Worm (Caenorhabditis elegans) whole organism, late embryonic: ENCODE measurements around the gene srbc-23.

Experiments
- F13H6.1 ChIP-seq: sonication (generic microtip); optimal IDR thresholded peaks from 2 replicates; lab custom pipeline; 2016; ENCODE audit warnings: missing genetic modification characterization, missing compliant biosample characterization
- K02D7.2 ChIP-seq: sonication (generic microtip); optimal IDR thresholded peaks from 2 replicates; lab custom pipeline; 2017; ENCODE audit warnings: mild to moderate bottlenecking, missing genetic modification characterization, missing compliant biosample characterization
- ahr-1 ChIP-seq: sonication (generic microtip); optimal IDR thresholded peaks from 2 replicates; lab custom pipeline; 2016; ENCODE audit warnings: missing genetic modification characterization, missing compliant biosample characterization
- ama-1 ChIP-seq: fragments of 150-350 bp; optimal IDR thresholded peaks from 2 replicates; lab custom pipeline; 2014
- ceh-24 ChIP-seq: sonication (generic microtip); optimal IDR thresholded peaks from 2 replicates; lab custom pipeline; 2016; ENCODE audit warnings: mild to moderate bottlenecking, missing genetic modification characterization, missing compliant biosample characterization
- ceh-9 ChIP-seq: sonication (generic microtip); optimal IDR thresholded peaks from 2 replicates; lab custom pipeline; 2016; ENCODE audit warnings: mild to moderate bottlenecking, missing genetic modification characterization, inconsistent platforms, missing compliant biosample characterization
- dmd-4 ChIP-seq: sonication (generic microtip); optimal IDR thresholded peaks from 2 replicates; lab custom pipeline; 2016; ENCODE audit warnings: borderline replicate concordance, missing genetic modification characterization, missing compliant biosample characterization
- fkh-10 ChIP-seq: fragments of 150-350 bp; optimal IDR thresholded peaks from 2 replicates; lab custom pipeline; 2014; ENCODE audit warnings: missing biosample characterization, missing genetic modification reagents, missing genetic modification characterization
- lim-6 ChIP-seq: sonication (generic microtip); optimal IDR thresholded peaks from 2 replicates; lab custom pipeline; 2016; ENCODE audit warnings: missing genetic modification characterization, missing compliant biosample characterization
- tbx-2 ChIP-seq: sonication (generic microtip); optimal IDR thresholded peaks from 2 replicates; lab custom pipeline; 2016; ENCODE audit warnings: missing genetic modification characterization, missing compliant biosample characterization
- ztf-16 ChIP-seq: sonication (generic microtip); optimal IDR thresholded peaks from 2 replicates; lab custom pipeline; 2017; ENCODE audit warnings: missing genetic modification characterization, missing compliant biosample characterization

DNA sequence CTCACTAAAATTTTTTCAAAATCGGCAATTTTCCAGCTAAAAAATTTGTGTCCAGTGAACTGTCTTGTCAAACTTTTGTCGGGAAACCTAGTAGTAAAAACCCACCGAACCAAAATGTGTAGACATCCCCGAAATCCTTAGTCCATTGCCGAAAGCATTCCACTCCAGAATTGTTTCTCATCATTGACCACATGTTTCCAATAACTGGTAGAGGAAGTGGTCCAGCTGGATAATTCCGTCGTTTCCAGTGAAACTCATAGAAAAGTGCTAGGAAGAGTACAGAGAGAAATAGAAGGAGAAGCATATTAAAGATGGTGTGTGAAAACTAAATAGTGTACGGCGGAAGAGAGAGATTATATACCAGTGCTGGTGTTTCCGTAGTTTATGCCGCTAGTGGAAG is 50.7 kb downstream of the srbc-23 start, which contains the start of gene cyp-33C12:
- TF ChIP-seq dmd-4 (no peak), ztf-16 (tag; lab: Kevin White, UChicago) (no peak), ceh-24 (no peak), tbx-2 (tag; lab: Kevin White, UChicago) (no peak), ahr-1 (tag; lab: Kevin White, UChicago) (no peak), ceh-9 (tag; lab: Kevin White, UChicago) (no peak), K02D7.2 (tag; lab: Kevin White, UChicago) (no peak), lim-6 (tag; lab: Kevin White, UChicago) (no peak), fkh-10 (GFP tag; lab: Kevin White, UChicago) (no peak), ama-1 (no peak), F13H6.1 (tag; lab: Kevin White, UChicago) (no peak)
